Worm (Caenorhabditis elegans) whole organism, dauer: ENCODE results near the gene tmem-17.

ENCODE experiments used
- unc-62 ChIP-seq: sonication (generic microtip); optimal IDR thresholded peaks from 2 replicates; lab custom pipeline; 2017; ENCODE audit warnings: missing biosample characterization, missing genetic modification reagents, missing genetic modification characterization

The tmem-17 gene

DNA sequence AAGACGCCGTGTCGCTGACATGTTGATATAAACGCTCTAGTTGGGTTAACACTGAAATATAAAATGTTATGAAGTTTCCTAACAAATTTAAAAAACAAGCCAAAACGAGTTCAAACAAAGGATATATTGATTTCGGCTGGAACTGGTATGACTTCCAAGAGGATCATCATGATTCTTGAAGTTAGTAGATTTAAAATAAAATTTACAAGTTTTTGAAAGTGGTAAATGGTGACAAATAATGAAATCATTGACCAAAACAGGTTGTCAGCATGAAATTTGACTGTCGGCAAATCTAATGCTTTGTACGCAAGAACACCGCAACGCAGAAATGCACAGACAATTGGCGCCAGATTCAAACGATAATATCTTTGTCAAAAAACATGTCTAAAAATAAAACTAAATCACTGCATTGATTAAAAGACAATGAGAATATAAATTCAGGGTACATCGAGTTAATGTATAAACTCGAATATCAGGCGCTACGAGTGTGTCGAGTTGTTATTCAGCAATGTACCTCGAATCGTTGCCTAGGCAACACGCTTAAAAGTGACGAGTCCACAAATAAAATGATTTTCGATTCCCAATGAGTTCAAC lies 1.5 kb upstream of the tmem-17 start, which contains the start of the genes ubc-18 and R01H2.8:
ubc-18 (minus strand) TSS at position 51 of the 594 bp plus-strand sequence.
R01H2.8 (plus strand) TSS at position 544 of the 594 bp plus-strand sequence.
- no peak for TF ChIP-seq unc-62 (GFP tag; lab: Kevin White, UChicago)

DNA sequence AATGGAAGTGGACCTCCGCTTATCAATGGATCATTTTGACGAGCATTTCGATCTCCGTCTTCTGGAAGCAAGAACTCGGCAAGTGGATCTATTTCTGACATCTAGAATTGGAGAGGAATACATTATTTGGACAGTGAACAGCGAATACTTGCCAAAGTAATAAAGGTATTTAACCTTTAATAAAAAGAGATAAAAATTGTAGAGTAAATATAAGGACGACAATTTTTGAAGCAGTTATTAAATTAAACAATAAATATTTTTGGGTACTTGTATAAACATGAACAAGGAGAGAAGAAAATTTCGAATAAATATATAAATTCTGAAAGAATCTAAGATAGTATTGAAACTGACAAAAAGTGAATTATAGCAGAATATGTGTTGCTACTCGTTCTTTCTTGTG lies 2.4 kb downstream of the tmem-17 start, which contains the start of gene lin-37:
lin-37 (minus strand) TSS at position 101 of the 400 bp plus-strand sequence.
- no peak for TF ChIP-seq unc-62 (GFP tag; lab: Kevin White, UChicago)

DNA sequence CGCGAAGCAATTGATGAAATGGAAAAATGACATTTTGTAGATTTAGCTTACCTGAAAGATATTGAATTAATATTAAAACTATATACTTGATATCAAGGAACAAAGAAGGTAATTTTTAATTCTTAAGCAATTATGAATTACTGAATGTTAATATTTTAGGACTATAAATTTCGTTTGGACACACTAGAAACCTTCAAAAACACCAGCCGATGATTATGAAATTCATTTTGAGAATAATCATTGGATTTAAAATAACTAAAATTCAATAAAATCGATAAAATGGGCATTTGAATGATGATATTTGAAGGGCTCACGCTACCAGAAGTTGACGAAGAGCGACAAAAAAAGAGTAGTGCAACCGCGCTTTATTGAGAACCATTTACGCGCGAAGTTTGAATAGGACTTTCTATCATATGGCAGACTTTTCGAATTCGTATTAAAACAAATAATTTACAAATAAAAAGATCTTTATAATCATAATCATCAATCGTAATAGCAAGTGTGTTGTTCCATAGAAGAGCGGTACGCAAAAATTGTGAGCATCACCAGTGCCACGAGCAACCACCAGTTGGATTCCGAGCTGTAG lies 3.8 kb downstream of the tmem-17 start, which contains the start of gene ZK418.5:
ZK418.5 (minus strand) TSS at position 51 of the 586 bp plus-strand sequence.
- TF ChIP-seq unc-62 (GFP tag; lab: Kevin White, UChicago) = no peak

DNA sequence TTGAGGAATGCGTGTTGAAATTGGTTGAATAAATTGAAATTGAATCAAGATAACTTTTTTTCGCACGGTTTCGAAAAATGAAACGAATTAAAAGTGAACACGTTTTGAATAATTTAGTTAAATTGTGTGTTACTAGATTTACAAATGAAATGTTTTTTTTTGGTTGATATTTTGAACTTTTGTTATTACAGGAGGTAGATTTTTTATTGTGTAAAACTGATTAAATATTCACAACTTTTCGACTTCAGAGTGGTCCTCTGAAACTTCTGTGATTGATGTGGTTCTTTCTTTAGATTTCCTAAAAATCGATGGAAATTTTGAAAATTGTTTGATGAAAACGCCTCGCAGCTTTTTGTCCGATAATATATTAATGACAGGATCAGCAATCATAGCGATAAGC lies 6.3 kb downstream of the tmem-17 start, which contains the start of gene ZK418.13:
ZK418.13 (minus strand) TSS at position 101 of the 400 bp plus-strand sequence.
- no peak for TF ChIP-seq unc-62 (GFP tag; lab: Kevin White, UChicago)

DNA sequence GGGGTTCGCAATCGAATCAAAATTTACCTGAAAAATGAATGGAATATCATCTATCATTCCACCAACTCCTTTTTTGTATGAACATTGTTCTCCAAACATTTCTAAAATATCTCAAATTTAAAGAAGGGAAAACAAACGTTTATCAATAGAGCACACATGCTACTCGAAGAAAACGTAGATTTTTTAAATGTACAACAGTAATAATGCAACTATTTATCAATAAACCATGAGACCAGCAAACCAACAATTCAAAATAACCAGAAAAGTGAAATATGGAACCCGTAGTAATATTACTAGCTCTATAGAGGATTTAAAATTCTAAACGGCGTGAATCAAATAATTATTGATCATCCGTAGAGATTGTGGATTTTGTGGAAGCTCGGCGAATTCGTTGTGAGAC lies 8.7 kb downstream of the tmem-17 start, which contains the start of gene ZK418.6:
ZK418.6 (minus strand) TSS at position 101 of the 400 bp plus-strand sequence.
- no peak for TF ChIP-seq unc-62 (GFP tag; lab: Kevin White, UChicago)

DNA sequence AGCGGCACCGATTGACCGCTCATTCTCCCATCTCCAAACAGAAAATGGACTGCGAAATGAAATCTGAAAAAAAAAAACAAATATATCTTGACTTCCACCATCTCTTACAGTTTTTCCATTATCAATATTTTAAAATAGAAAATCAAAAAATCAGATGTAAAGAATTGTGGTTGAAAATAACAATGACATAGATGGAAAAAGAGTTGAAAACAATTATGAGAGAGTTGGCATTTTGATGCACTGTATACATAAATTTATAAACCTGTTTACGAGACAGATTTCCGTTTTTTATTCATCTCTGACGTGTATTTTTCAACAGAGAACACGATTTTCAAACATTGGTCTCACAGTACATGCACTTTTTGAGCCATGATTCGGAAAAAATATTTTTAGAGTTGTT lies 10.6 kb downstream of the tmem-17 start, which contains the start of gene ZK418.7:
ZK418.7 (minus strand) TSS at position 101 of the 400 bp plus-strand sequence.
- TF ChIP-seq unc-62 (GFP tag; lab: Kevin White, UChicago) = no peak

DNA sequence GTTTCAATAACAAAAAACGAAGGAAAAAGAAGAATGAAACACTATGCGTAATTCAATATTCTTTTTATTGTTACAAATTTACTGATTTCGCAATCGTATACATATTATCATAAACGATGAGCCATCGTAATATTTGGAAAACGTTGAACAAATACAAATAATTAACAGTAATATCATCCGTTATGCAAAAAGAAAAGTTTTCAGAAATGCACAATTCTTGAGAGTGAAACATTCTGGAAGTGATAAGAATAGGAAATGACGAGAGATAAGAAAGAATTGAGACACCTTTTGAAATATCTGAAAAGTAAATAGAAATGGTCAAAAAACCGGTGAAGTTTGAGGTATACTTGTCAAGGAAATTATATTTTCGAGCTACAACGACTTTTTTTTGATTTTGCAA lies 11.4 kb downstream of the tmem-17 start:
- TF ChIP-seq unc-62 (GFP tag; lab: Kevin White, UChicago) = no peak

DNA sequence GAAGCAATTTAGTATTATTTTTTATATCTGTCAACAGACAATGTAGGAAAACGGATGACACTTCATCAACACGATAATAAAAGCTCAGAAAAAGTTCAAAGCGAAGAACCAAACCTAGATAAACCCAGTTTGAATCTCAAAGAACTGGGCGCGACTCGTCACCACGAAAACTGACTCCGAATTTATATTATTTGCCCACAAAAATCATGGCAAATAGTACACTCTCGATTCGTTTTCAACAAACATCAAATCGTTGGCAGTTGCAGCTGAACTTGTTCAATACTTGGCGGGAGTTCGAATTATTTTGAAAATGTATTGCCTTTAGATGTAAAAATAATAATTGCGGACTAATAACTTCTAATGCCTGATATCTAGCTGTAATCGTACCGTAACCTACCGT lies 13.0 kb downstream of the tmem-17 start:
- TF ChIP-seq unc-62 (GFP tag; lab: Kevin White, UChicago) = no peak

DNA sequence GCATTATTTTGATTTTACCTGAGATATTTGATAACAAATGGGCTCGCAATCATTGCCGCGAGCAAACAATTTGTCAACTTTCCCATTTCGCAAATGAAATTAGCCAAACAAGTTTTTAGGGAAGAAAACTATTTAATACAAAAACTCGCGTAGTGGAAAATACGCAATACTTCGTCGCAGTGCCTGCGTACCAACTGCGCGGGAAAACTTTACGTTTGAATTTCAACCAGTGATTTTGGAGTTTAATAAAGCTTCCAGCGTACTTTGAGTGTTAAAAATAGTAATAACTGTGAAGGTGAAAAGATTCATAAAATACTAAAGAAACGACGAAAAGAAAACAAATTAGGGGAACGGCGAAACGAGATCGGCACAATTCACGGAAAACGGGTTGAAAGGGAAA lies 14.8 kb downstream of the tmem-17 start, which contains the start of gene tofu-7:
tofu-7 (minus strand) TSS at position 111 of the 400 bp plus-strand sequence.
- no peak for TF ChIP-seq unc-62 (GFP tag; lab: Kevin White, UChicago)

DNA sequence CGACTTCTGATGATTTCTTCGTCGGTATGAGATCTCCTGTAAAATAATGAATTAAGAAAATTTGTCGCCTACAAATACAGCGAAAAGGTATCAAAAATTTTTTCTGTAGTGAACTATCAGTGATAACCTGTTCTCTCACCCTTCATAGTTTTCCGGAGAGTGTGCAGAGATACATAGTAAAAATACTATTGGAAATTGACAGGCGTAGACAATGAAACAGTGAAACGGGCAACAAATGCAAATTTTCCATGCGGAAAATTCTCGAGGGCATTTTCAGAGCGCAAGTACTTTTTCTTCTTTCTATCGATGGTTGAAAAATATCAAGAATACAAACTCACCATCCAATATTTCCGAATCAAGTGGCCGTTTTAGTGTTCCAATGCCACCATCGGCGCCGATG lies 17.1 kb downstream of the tmem-17 start:
- no peak for TF ChIP-seq unc-62 (GFP tag; lab: Kevin White, UChicago)

DNA sequence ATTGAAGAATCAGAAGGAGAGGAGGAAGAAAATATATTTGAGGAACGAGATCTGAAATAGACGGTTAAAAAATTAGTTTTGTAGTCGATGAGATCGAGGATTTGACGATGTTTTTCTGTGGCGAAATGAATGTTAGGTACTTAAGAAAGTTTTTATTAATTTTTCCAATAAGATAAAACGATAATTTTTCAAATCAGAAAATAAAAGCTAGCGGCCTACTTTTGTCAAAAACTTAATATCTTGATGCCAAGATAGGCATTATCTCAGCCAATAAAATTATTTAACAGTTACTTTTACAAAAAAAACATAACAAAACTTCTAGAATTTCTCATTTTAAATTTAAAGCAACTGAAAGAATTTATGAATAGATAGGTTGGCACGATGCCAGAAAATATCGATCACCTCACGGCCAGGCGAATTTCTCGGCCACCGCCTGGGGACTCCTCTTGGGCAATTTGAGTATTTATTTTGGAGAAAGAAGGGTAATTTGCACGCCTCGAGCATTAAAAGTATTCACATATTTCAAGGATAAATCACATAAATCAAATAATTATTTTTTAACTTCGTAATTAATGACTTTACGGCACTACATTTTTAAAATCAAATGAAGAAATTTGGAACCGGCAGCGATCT lies 17.7 kb downstream of the tmem-17 start, which contains the start of gene fubl-2:
fubl-2 (minus strand) TSS at position 51 of the 633 bp plus-strand sequence.
- no peak for TF ChIP-seq unc-62 (GFP tag; lab: Kevin White, UChicago)

DNA sequence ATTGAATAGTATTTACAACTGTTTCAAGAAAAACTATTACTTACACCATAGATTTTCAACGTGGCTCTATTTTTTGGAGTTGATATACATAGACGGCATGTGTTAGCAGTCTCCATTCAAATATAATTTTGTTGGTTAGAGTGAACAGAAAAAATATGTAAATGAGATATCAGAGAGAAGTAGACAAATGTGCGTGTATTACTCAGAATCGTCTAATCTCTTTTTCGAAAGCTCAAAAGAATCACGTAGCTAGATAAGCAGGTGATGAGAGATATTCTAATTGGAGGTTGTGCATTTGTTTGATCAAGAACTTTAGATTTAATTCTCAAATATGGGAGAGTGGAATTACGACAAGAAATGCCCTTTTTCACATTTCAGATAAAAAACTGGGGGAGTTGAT lies 20.5 kb downstream of the tmem-17 start, which contains the start of gene ZK418.10:
ZK418.10 (minus strand) TSS at position 148 of the 400 bp plus-strand sequence.
- TF ChIP-seq unc-62 (GFP tag; lab: Kevin White, UChicago) = no peak

DNA sequence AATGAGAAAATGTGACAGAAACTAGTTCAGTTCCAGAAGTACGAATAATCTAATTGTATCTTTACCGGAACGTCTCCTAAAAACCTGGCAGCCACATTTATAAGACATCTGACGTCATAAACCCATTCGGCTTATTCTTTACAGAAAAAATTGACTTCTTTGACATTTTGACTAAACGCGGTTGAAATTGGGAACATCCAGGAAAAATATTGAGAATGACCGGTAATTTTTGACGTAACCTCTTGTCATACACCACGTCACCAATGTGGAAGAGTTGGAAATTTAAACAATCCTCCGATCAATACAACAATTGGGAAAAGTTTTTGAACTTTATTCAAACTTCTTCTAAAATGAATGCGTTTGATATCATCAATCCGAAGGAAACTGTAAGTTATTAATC lies 21.0 kb downstream of the tmem-17 start, which contains the start of gene ZK418.2:
ZK418.2 (plus strand) TSS at position 301 of the 400 bp plus-strand sequence.
- TF ChIP-seq unc-62 (GFP tag; lab: Kevin White, UChicago) = no peak

DNA sequence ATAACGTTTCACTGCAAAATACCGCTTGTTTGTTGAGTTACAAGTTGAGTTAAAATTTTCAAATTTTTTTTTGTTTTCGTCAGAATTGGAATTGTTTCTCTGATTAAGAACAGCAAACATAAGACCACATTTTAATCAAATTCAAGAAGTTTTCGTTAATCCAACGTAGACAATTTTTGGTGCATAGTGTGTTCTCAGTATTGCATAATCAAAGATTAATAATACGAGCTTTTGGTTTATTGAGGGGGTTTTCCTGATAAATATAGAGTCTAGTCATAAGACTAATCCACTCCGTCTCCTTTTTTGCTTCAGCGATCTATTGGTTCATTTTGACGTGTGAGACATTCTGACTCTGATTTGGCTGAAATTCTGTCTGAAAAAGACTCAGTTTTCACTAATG lies 25.1 kb downstream of the tmem-17 start, which contains the start of gene nhr-9:
nhr-9 (plus strand) TSS at position 307 of the 400 bp plus-strand sequence.
- no peak for TF ChIP-seq unc-62 (GFP tag; lab: Kevin White, UChicago)

DNA sequence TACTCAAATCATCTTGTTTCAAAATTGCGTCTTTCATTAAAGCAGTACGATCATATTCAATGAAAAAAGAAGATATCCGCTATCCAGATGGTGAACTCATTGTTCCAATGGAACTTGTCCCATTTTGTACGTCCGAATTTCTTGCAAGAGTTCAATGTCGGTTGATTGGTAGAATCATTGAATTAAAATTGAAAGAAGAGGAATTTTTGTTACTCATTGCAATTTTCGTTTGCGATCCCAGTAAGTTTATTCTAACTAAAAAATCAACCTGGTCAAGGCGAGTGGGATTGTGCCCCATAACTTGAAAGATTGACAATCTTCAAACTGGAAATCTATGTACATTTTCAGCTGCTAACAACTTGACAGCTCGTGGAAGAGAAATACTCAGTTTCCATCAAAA lies 26.4 kb downstream of the tmem-17 start:
- TF ChIP-seq unc-62 (GFP tag; lab: Kevin White, UChicago) = no peak

DNA sequence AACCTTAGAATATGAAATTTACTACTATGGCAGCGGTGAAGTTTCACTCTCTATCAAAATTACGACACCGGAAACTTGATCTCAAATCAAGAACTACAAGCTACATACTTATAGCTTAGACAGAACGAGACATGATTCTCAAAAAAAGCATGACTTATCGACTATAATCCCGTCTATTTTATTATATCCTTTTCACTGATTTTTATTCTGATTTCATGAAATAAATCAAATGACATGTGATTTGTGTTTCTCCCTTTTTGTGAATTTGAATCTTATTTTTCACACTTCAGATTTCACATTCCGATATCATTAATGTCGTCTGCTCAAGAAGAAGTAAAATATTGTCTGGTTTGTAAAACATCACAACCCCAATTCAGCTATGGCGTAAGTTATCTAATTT lies 29.9 kb downstream of the tmem-17 start, which contains the start of gene ZK418.11:
ZK418.11 (plus strand) TSS at position 289 of the 400 bp plus-strand sequence.
- TF ChIP-seq unc-62 (GFP tag; lab: Kevin White, UChicago) = no peak
